Worm (Caenorhabditis elegans): ENCODE measurements around the gene cyp-35B3.

DNA sequence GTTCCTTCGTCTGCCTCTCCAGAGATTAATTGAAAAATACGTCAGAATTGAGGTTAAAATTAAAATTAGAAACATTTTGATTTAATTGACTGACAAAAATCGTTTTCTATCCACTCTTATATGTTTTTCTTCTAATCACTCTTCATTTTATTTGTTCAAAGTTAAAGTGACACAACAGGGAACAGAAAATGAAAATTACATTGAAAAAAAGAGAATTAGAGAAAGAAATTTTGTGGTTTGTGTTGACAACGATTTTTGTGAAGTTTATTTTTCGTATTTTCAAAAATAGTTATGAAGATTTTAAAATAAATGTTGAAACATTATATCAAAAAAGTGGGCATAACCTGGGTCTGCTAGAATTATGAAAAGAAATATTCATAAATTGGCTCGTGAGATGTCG lies 12.5 kb downstream of the cyp-35B3 start, which contains the start of gene cyp-34A5:
- no peak for TF ChIP-seq madf-6 (GFP tag; IDR thresholded peaks at IDR 0.05)
- TF ChIP-seq zfh-2 (GFP tag; conservative IDR thresholded peaks at IDR 0.05), result no peak
- TF ChIP-seq snpc-4 (GFP tag; optimal IDR thresholded peaks at IDR 0.05), result no peak
- TF ChIP-seq snpc-4 (tag; optimal IDR thresholded peaks at IDR 0.05), result no peak
